Worm (Caenorhabditis elegans): ENCODE data around the gene xbx-5.

xbx-5 gene

DNA sequence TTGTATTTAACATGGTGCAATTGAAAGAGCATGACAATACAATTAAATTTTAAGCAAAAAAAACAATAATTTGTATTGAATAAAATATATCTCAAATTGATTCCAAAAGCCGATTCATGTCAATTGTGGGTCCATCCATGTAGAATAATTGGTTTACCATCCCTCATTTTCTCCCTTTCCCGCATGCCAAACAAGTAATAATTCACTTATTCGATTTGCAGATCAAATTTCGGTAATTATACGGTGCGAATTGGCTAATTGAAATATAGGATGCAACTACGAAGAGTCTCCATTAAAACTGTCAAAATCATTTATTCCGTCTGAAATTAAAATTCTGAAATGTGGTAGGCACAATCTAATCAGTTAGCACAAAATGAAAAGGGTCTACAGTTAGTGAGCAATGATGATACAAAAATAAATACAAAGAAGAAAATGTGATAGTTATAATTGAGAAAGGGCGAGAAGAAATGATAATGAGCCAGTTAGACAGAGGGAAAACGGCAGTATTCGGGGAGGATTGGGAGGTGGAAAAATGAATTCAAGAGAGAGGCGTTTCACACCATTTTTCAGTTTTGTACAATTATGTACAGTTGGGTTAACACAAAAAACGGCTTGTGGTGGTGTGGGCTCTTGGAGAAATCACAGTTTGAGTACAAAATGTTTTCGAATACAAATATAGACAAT lies 14.4 kb downstream of the xbx-5 start:
- TF ChIP-seq lsy-2 (tag; optimal IDR thresholded peaks at IDR 0.05): peak in 1 of 2 experiments; percentile 22
- TF ChIP-seq nhr-21 (tag; optimal IDR thresholded peaks at IDR 0.05): peak; percentile 23
- peak; percentile 57 for TF ChIP-seq ama-1 (optimal IDR thresholded peaks at IDR 0.05)
- peak; percentile 15 for TF ChIP-seq lin-13 (GFP tag; optimal IDR thresholded peaks at IDR 0.05)
- peak; percentile 62 for TF ChIP-seq nhr-25 (tag; optimal IDR thresholded peaks at IDR 0.05)
- no peak for TF ChIP-seq C34F6.9 (tag; optimal IDR thresholded peaks at IDR 0.05)

DNA sequence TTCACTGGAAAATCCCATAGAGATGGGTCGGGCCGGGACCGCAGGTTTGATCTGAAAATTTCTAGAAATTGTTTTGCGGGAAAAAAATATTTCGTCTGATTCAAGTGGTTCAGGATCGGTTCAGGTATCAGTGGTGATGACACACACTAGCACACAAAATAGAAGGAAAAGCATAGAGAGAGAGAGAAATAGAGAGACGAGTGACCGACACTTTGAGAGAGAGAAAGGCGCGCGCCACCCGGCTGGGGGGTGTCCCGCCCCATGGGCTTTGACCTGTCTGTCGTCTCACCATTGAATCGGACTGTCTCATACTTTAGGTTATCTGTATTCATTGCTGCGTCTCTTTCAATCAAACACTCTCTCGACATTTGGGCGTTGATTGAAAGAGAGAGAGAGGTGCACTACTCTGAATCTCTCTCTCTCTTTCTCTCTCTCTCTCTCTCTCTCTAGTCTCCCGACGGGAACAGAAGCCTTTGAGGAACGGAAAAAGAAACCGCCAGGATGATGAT lies 17.8 kb downstream of the xbx-5 start, which contains the start of gene acy-3:
Gene acy-3, minus strand, starts transcription at position 51 of the 509 bp plus-strand sequence.
- no peak for TF ChIP-seq aly-2 (tag; optimal IDR thresholded peaks at IDR 0.05)
- TF ChIP-seq mbf-1 (tag; optimal IDR thresholded peaks at IDR 0.05): no peak
- no peak for TF ChIP-seq unc-39 (tag; optimal IDR thresholded peaks at IDR 0.05)
- peak; percentile 2 for TF ChIP-seq gmeb-1 (tag; optimal IDR thresholded peaks at IDR 0.05)
- no peak for TF ChIP-seq nhr-12 (tag; optimal IDR thresholded peaks at IDR 0.05)
- no peak for TF ChIP-seq dmd-4 (tag; optimal IDR thresholded peaks at IDR 0.05)
- peak; percentile 61 for TF ChIP-seq nhr-129 (tag; optimal IDR thresholded peaks at IDR 0.05)
- TF ChIP-seq R02D3.7 (tag; optimal IDR thresholded peaks at IDR 0.05): no peak
- no peak for TF ChIP-seq nhr-6 (tag; optimal IDR thresholded peaks at IDR 0.05)
- TF ChIP-seq alr-1 (tag; optimal IDR thresholded peaks at IDR 0.05): no peak
- TF ChIP-seq fos-1 (tag; optimal IDR thresholded peaks at IDR 0.05): peak; percentile 53
- no peak for TF ChIP-seq ZK546.5 (tag; optimal IDR thresholded peaks at IDR 0.05)
- TF ChIP-seq C34F6.9 (tag; optimal IDR thresholded peaks at IDR 0.05): peak; percentile 61
- TF ChIP-seq nhr-11 (tag; optimal IDR thresholded peaks at IDR 0.05): no peak
- TF ChIP-seq unc-62 (GFP tag; optimal IDR thresholded peaks at IDR 0.05): peak; percentile 27
- TF ChIP-seq nhr-23 (tag; optimal IDR thresholded peaks at IDR 0.05): no peak
- peak; percentile 90 for TF ChIP-seq F13H6.1 (tag; optimal IDR thresholded peaks at IDR 0.05)
- no peak for TF ChIP-seq ama-1 (optimal IDR thresholded peaks at IDR 0.05)
- peak; percentile 25 for TF ChIP-seq egl-27 (tag; optimal IDR thresholded peaks at IDR 0.05)
- peak in 1 of 2 experiments; percentile 64 for TF ChIP-seq lsy-2 (tag; optimal IDR thresholded peaks at IDR 0.05)
- TF ChIP-seq ztf-11 (tag; optimal IDR thresholded peaks at IDR 0.05): no peak
- no peak for TF ChIP-seq ceh-16 (tag; optimal IDR thresholded peaks at IDR 0.05)
- TF ChIP-seq snpc-4 (tag; optimal IDR thresholded peaks at IDR 0.05): peak; percentile 51
- TF ChIP-seq ceh-82 (tag; optimal IDR thresholded peaks at IDR 0.05): no peak
- no peak for TF ChIP-seq lin-11 (tag; optimal IDR thresholded peaks at IDR 0.05)
- peak; percentile 1 to 47 for TF ChIP-seq mdl-1 (tag; optimal IDR thresholded peaks at IDR 0.05)
- TF ChIP-seq ztf-1 (GFP tag; conservative IDR thresholded peaks at IDR 0.05): no peak
- TF ChIP-seq unc-55 (GFP tag; optimal IDR thresholded peaks at IDR 0.05): no peak
- TF ChIP-seq lin-39 (tag; optimal IDR thresholded peaks at IDR 0.05): no peak
- TF ChIP-seq nhr-77 (tag; optimal IDR thresholded peaks at IDR 0.05): no peak
- TF ChIP-seq lin-13 (GFP tag; optimal IDR thresholded peaks at IDR 0.05): peak; percentile 57
- TF ChIP-seq skn-1 (tag; optimal IDR thresholded peaks at IDR 0.05): no peak
- peak; percentile 15 for TF ChIP-seq sem-4 (tag; optimal IDR thresholded peaks at IDR 0.05)
- TF ChIP-seq nhr-237 (tag; optimal IDR thresholded peaks at IDR 0.05): no peak
- peak; percentile 15 for TF ChIP-seq mab-5 (tag; optimal IDR thresholded peaks at IDR 0.05)
- TF ChIP-seq blmp-1 (tag; optimal IDR thresholded peaks at IDR 0.05; ENCODE audit: insufficient read depth): peak; percentile 44
- no peak for TF ChIP-seq elt-1 (tag; optimal IDR thresholded peaks at IDR 0.05)
- TF ChIP-seq elt-3 (tag; optimal IDR thresholded peaks at IDR 0.05): no peak
- no peak for TF ChIP-seq peb-1 (tag; optimal IDR thresholded peaks at IDR 0.05)
- peak; percentile 66 for TF ChIP-seq nhr-21 (tag; optimal IDR thresholded peaks at IDR 0.05)
- TF ChIP-seq Y55F3AM.14 (GFP tag; optimal IDR thresholded peaks at IDR 0.05): no peak
- peak; percentile 67 for TF ChIP-seq crh-2 (tag; optimal IDR thresholded peaks at IDR 0.05)
- TF ChIP-seq nhr-25 (tag; optimal IDR thresholded peaks at IDR 0.05): peak; percentile 53
- TF ChIP-seq ztf-4 (tag; optimal IDR thresholded peaks at IDR 0.05): no peak
- TF ChIP-seq sma-3 (GFP tag; optimal IDR thresholded peaks at IDR 0.05): peak; percentile 31
- TF ChIP-seq nhr-10 (tag; optimal IDR thresholded peaks at IDR 0.05): no peak
- TF ChIP-seq sma-9 (GFP tag; optimal IDR thresholded peaks at IDR 0.05): peak; percentile 83
- TF ChIP-seq sma-9 (tag; optimal IDR thresholded peaks at IDR 0.05): no peak
- TF ChIP-seq zag-1 (tag; optimal IDR thresholded peaks at IDR 0.05): no peak
